Fruit fly (Drosophila melanogaster): Measurements from ENCODE around the gene ND-15.

ND-15 gene

dm6 chr2L:179119-179518 is 64.6 kb downstream of the ND-15 start (continued):
- TF ChIP-seq pros (GFP tag; optimal IDR thresholded peaks at IDR 0.05): peak; percentile 11
- TF ChIP-seq CG14441 (GFP tag; IDR thresholded peaks at IDR 0.05): no peak
- no peak for TF ChIP-seq Ada2b (GFP tag; IDR thresholded peaks at IDR 0.05)
- no peak for TF ChIP-seq CG14710 (tag; optimal IDR thresholded peaks at IDR 0.05)
- TF ChIP-seq wdn (GFP tag; IDR thresholded peaks at IDR 0.05): no peak
- no peak for TF ChIP-seq CG14014 (GFP tag; IDR thresholded peaks at IDR 0.05)
- no peak for TF ChIP-seq CG12299 (tag; optimal IDR thresholded peaks at IDR 0.05)
- no peak for TF ChIP-seq cas (GFP tag; IDR thresholded peaks at IDR 0.05)
- TF ChIP-seq Sry-β (GFP tag; optimal IDR thresholded peaks at IDR 0.05): no peak
- TF ChIP-seq CG11093 (GFP tag; IDR thresholded peaks at IDR 0.05): no peak
- no peak for TF ChIP-seq vvl (GFP tag; IDR thresholded peaks at IDR 0.05)
- peak in 1 of 2 experiments; percentile 66 for TF ChIP-seq Pdp1 (GFP tag; optimal IDR thresholded peaks at IDR 0.05)
- TF ChIP-seq Usf (GFP tag; optimal IDR thresholded peaks at IDR 0.05): no peak
- 0 out of 2 replicates have a peak, but pooled peaks have one; percentile 6 for TF ChIP-seq Adf1 (GFP tag; IDR thresholded peaks at IDR 0.05)
- TF ChIP-seq abd-A (tag; optimal IDR thresholded peaks at IDR 0.05): peak; percentile 35
- no peak for TF ChIP-seq oc (tag; optimal IDR thresholded peaks at IDR 0.05)
- TF ChIP-seq CG9609 (GFP tag; optimal IDR thresholded peaks at IDR 0.05): no peak
- no peak for TF ChIP-seq tna (GFP tag; IDR thresholded peaks at IDR 0.05; ENCODE audit: partially characterized antibody)
- no peak for TF ChIP-seq B-H1 (GFP tag; IDR thresholded peaks at IDR 0.05)

- TF ChIP-seq ewg (GFP tag; optimal IDR thresholded peaks at IDR 0.05) (peak; percentile 51), grau (tag; optimal IDR thresholded peaks at IDR 0.05) (no peak), CG2199 (GFP tag; IDR thresholded peaks at IDR 0.05) (0 out of 3 replicates have a peak, but pooled peaks have one; percentile 27), CG4360 (GFP tag; IDR thresholded peaks at IDR 0.05) (0 out of 2 replicates have a peak, but pooled peaks have one; percentile 36), CG11504 (tag; optimal IDR thresholded peaks at IDR 0.05) (peak; percentile 94), abd-A (tag; optimal IDR thresholded peaks at IDR 0.05) (peak; percentile 84), da (GFP tag; optimal IDR thresholded peaks at IDR 0.05) (no peak), scrt (GFP tag; optimal IDR thresholded peaks at IDR 0.05) (peak; percentile 86), onecut (GFP tag; IDR thresholded peaks at IDR 0.05) (peak; percentile 83), nerfin-1 (tag; optimal IDR thresholded peaks at IDR 0.05) (peak; percentile 3), CG34376 (GFP tag; optimal IDR thresholded peaks at IDR 0.05) (no peak)
Measured at dm6 chr2L:181020-181419, 66.5 kb downstream of the ND-15 start.

- TF ChIP-seq Atf6 (GFP tag; IDR thresholded peaks at IDR 0.05) (no peak), H2.0 (GFP tag; IDR thresholded peaks at IDR 0.05) (no peak), CG10979 (tag; optimal IDR thresholded peaks at IDR 0.05) (no peak), CG14860 (GFP tag; IDR thresholded peaks at IDR 0.05; ENCODE audit: partially characterized antibody) (0 out of 3 replicates have a peak, but pooled peaks have one; percentile 11), CG14014 (GFP tag; IDR thresholded peaks at IDR 0.05) (no peak), CG6689 (GFP tag; IDR thresholded peaks at IDR 0.05) (no peak; the same call in 1 of the 2 replicates), CG8944 (GFP tag; optimal IDR thresholded peaks at IDR 0.05) (no peak), aop (GFP tag; IDR thresholded peaks at IDR 0.05) (no peak), CG3995 (GFP tag; optimal IDR thresholded peaks at IDR 0.05) (no peak), eyg (GFP tag; optimal IDR thresholded peaks at IDR 0.05) (no peak), CG2678 (tag; optimal IDR thresholded peaks at IDR 0.05) (no peak), CG18011 (GFP tag; optimal IDR thresholded peaks at IDR 0.05) (no peak), Kr (GFP tag; optimal IDR thresholded peaks at IDR 0.05) (no peak), CG1529 (GFP tag; optimal IDR thresholded peaks at IDR 0.05) (no peak), Doc2 (GFP tag; IDR thresholded peaks at IDR 0.05) (no peak), CG15269 (tag; optimal IDR thresholded peaks at IDR 0.05) (no peak), CG8290 (GFP tag; optimal IDR thresholded peaks at IDR 0.05) (no peak), CG8290 (tag; optimal IDR thresholded peaks at IDR 0.05) (no peak), Ets65A (GFP tag) (no peak), yki (optimal IDR thresholded peaks at IDR 0.05) (no peak), cas (GFP tag; IDR thresholded peaks at IDR 0.05) (no peak), Six4 (GFP tag; optimal IDR thresholded peaks at IDR 0.05) (no peak)
Measured at dm6 chr2L:182360-183144, 68.0 kb downstream of the ND-15 start.
